Worm (Caenorhabditis elegans) whole organism, L2 larva: ENCODE data around the gene R11E3.2.

Source experiments
- C34F6.9 ChIP-seq: fragments of 150-350 bp; optimal IDR thresholded peaks from 2 replicates; lab custom pipeline; 2014; ENCODE audit warnings: missing biosample characterization, missing genetic modification characterization
- F13H6.1 ChIP-seq: sonication (generic microtip); optimal IDR thresholded peaks from 2 replicates; lab custom pipeline; 2016; ENCODE audit warnings: missing genetic modification characterization, missing compliant biosample characterization
- R02D3.7 ChIP-seq: fragments of 150-350 bp; optimal IDR thresholded peaks from 2 replicates; lab custom pipeline; 2014; ENCODE audit warnings: missing biosample characterization, missing genetic modification characterization
- Y55F3AM.14 ChIP-seq: fragments of 200-800 bp; sonication (Bioruptor generic); optimal IDR thresholded peaks from 2 replicates; lab custom pipeline; 2018; ENCODE audit warnings: mild to moderate bottlenecking, missing genetic modification characterization, missing compliant biosample characterization
- ZK546.5 ChIP-seq: sonication (generic microtip); optimal IDR thresholded peaks from 2 replicates; lab custom pipeline; 2017; ENCODE audit warnings: missing biosample characterization, missing genetic modification characterization
- alr-1 ChIP-seq: fragments of 150-350 bp; optimal IDR thresholded peaks from 2 replicates; lab custom pipeline; 2014; ENCODE audit warnings: missing biosample characterization, missing genetic modification characterization
- aly-2 ChIP-seq: fragments of 150-350 bp; optimal IDR thresholded peaks from 2 replicates; lab custom pipeline; 2014; ENCODE audit warnings: missing biosample characterization, missing genetic modification characterization
- ama-1 ChIP-seq: fragments of 150-350 bp; optimal IDR thresholded peaks from 2 replicates; lab custom pipeline; 2018; ENCODE audit warnings: inconsistent platforms
- blmp-1 ChIP-seq: sonication (generic microtip); optimal IDR thresholded peaks from 2 replicates; lab custom pipeline; 2017; ENCODE audit warnings: missing genetic modification characterization, mild to moderate bottlenecking, missing compliant biosample characterization, antibody characterized with exemption, moderate library complexity; ENCODE audit not compliant: insufficient read depth
- ceh-16 ChIP-seq: fragments of 150-350 bp; optimal IDR thresholded peaks from 2 replicates; lab custom pipeline; 2014; ENCODE audit warnings: missing biosample characterization, missing genetic modification characterization
- ceh-82 ChIP-seq: fragments of 150-350 bp; optimal IDR thresholded peaks from 2 replicates; lab custom pipeline; 2014; ENCODE audit warnings: missing biosample characterization, missing genetic modification characterization
- crh-2 ChIP-seq: sonication (generic microtip); optimal IDR thresholded peaks from 2 replicates; lab custom pipeline; 2017; ENCODE audit warnings: missing biosample characterization, missing genetic modification characterization
- dmd-4 ChIP-seq: sonication (generic microtip); optimal IDR thresholded peaks from 2 replicates; lab custom pipeline; 2017; ENCODE audit warnings: missing biosample characterization, missing genetic modification characterization
- egl-27 ChIP-seq: sonication (generic microtip); optimal IDR thresholded peaks from 3 replicates; lab custom pipeline; 2017; ENCODE audit warnings: missing biosample characterization, missing genetic modification reagents, missing genetic modification characterization
- elt-1 ChIP-seq: fragments of 150-350 bp; optimal IDR thresholded peaks from 2 replicates; lab custom pipeline; 2014; ENCODE audit warnings: missing biosample characterization, missing genetic modification characterization
- elt-3 ChIP-seq: sonication (generic microtip); optimal IDR thresholded peaks from 2 replicates; lab custom pipeline; 2017; ENCODE audit warnings: missing biosample characterization, missing genetic modification characterization
- fos-1 ChIP-seq: fragments of 150-350 bp; optimal IDR thresholded peaks from 2 replicates; lab custom pipeline; 2014; ENCODE audit warnings: missing biosample characterization, missing genetic modification characterization
- gmeb-1 ChIP-seq: fragments of 150-350 bp; optimal IDR thresholded peaks from 2 replicates; lab custom pipeline; 2014; ENCODE audit warnings: missing biosample characterization, missing genetic modification characterization
- lin-11 ChIP-seq: fragments of 150-350 bp; sonication (generic microtip); optimal IDR thresholded peaks from 2 replicates; lab custom pipeline; 2014; ENCODE audit warnings: missing biosample characterization, missing genetic modification characterization, inconsistent platforms, mixed read lengths
- lin-13 ChIP-seq: fragments of 150-350 bp; optimal IDR thresholded peaks from 2 replicates; lab custom pipeline; 2014; ENCODE audit warnings: missing biosample characterization, missing genetic modification reagents, missing genetic modification characterization
- lin-39 ChIP-seq: fragments of 150-350 bp; optimal IDR thresholded peaks from 2 replicates; lab custom pipeline; 2014; ENCODE audit warnings: missing biosample characterization, missing genetic modification reagents, missing genetic modification characterization
- lsy-2 ChIP-seq, 2 experiments: fragments of 150-350 bp in 1 of 2; sonication (generic microtip) in 1 of 2; optimal IDR thresholded peaks; 2 replicates each; lab custom pipeline; 2014 to 2017; ENCODE audit warnings: missing biosample characterization in 2 of 2, missing genetic modification characterization in 2 of 2
- mab-5 ChIP-seq: fragments of 150-350 bp; optimal IDR thresholded peaks from 2 replicates; lab custom pipeline; 2014; ENCODE audit warnings: missing biosample characterization, missing genetic modification characterization
- mbf-1 ChIP-seq: sonication (generic microtip); optimal IDR thresholded peaks from 2 replicates; lab custom pipeline; 2017; ENCODE audit warnings: missing biosample characterization, missing genetic modification characterization
- nhr-10 ChIP-seq: sonication (generic microtip); optimal IDR thresholded peaks from 2 replicates; lab custom pipeline; 2017; ENCODE audit warnings: missing biosample characterization, missing genetic modification characterization
- nhr-12 ChIP-seq: fragments of 150-350 bp; optimal IDR thresholded peaks from 2 replicates; lab custom pipeline; 2014; ENCODE audit warnings: missing biosample characterization, missing genetic modification characterization
- nhr-129 ChIP-seq: fragments of 150-350 bp; optimal IDR thresholded peaks from 2 replicates; lab custom pipeline; 2014; ENCODE audit warnings: missing biosample characterization, missing genetic modification characterization
- nhr-21 ChIP-seq: fragments of 150-350 bp; optimal IDR thresholded peaks from 2 replicates; lab custom pipeline; 2014; ENCODE audit warnings: missing biosample characterization, missing genetic modification characterization
- nhr-23 ChIP-seq: fragments of 150-350 bp; optimal IDR thresholded peaks from 2 replicates; lab custom pipeline; 2014; ENCODE audit warnings: missing biosample characterization, missing genetic modification reagents, missing genetic modification characterization
- nhr-25 ChIP-seq: fragments of 150-350 bp; sonication (generic microtip); optimal IDR thresholded peaks from 3 replicates; lab custom pipeline; 2014; ENCODE audit warnings: missing biosample characterization, missing genetic modification characterization
- nhr-6 ChIP-seq: fragments of 150-350 bp; optimal IDR thresholded peaks from 2 replicates; lab custom pipeline; 2014; ENCODE audit warnings: missing biosample characterization, missing genetic modification characterization
- nhr-77 ChIP-seq: fragments of 150-350 bp; optimal IDR thresholded peaks from 2 replicates; lab custom pipeline; 2014; ENCODE audit warnings: missing biosample characterization, missing genetic modification characterization
- peb-1 ChIP-seq: fragments of 150-350 bp; optimal IDR thresholded peaks from 2 replicates; lab custom pipeline; 2014; ENCODE audit warnings: missing biosample characterization, missing genetic modification characterization
- sem-4 ChIP-seq: fragments of 150-350 bp; optimal IDR thresholded peaks from 2 replicates; lab custom pipeline; 2014; ENCODE audit warnings: missing biosample characterization, missing genetic modification reagents, missing genetic modification characterization
- skn-1 ChIP-seq: sonication (generic microtip); optimal IDR thresholded peaks from 2 replicates; lab custom pipeline; 2017; ENCODE audit warnings: missing biosample characterization, missing genetic modification characterization
- sma-3 ChIP-seq: sonication (generic microtip); optimal IDR thresholded peaks from 2 replicates; lab custom pipeline; 2016; ENCODE audit warnings: missing genetic modification reagents, missing genetic modification characterization, missing compliant biosample characterization
- sma-9 ChIP-seq, 2 experiments: fragments of 150-350 bp in 1 of 2; sonication (generic microtip) in 1 of 2; optimal IDR thresholded peaks; 2 replicates each; lab custom pipeline; 2014 to 2016; ENCODE audit warnings: missing genetic modification characterization in 2 of 2, mild to moderate bottlenecking in 1 of 2, missing biosample characterization in 1 of 2, missing compliant biosample characterization in 1 of 2, missing genetic modification reagents in 1 of 2, moderate library complexity in 1 of 2
- unc-39 ChIP-seq: fragments of 150-350 bp; optimal IDR thresholded peaks from 2 replicates; lab custom pipeline; 2014; ENCODE audit warnings: missing biosample characterization, missing genetic modification characterization
- unc-55 ChIP-seq: fragments of 150-350 bp; sonication (generic microtip); optimal IDR thresholded peaks from 3 replicates; lab custom pipeline; 2014; ENCODE audit warnings: missing biosample characterization, missing genetic modification reagents, missing genetic modification characterization
- zag-1 ChIP-seq: fragments of 150-350 bp; optimal IDR thresholded peaks from 2 replicates; lab custom pipeline; 2014; ENCODE audit warnings: missing biosample characterization, missing genetic modification characterization
- ztf-1 ChIP-seq: fragments of 200-800 bp; sonication (Bioruptor generic); conservative IDR thresholded peaks from 2 replicates; pipeline ENCODE4 v1.3.6; 2022; ENCODE audit warnings: missing genetic modification characterization, missing compliant biosample characterization
- ztf-11 ChIP-seq: sonication (generic microtip); optimal IDR thresholded peaks from 2 replicates; lab custom pipeline; 2017; ENCODE audit warnings: missing biosample characterization, missing genetic modification characterization
- ztf-4 ChIP-seq: fragments of 150-350 bp; optimal IDR thresholded peaks from 2 replicates; lab custom pipeline; 2014; ENCODE audit warnings: missing biosample characterization, missing genetic modification characterization

Gene R11E3.2

ce11 chrIV:4807219-4807618 lies 35.3 kb downstream of the R11E3.2 start, which contains the start of gene H06H21.11:
H06H21.11 (minus strand) TSS chrIV:4807319.
- TF ChIP-seq fos-1 (tag; lab: Kevin White, UChicago), result no peak
- TF ChIP-seq sem-4, result no peak
- no peak for TF ChIP-seq elt-3
- no peak for TF ChIP-seq ztf-4 (tag; lab: Kevin White, UChicago)
- no peak for TF ChIP-seq egl-27 (tag; lab: Kevin White, UChicago)
- no peak for TF ChIP-seq mab-5
- TF ChIP-seq ztf-1, result no peak
- no peak for TF ChIP-seq sma-3 (GFP tag; lab: Kevin White, UChicago)
- no peak for TF ChIP-seq mbf-1 (tag; lab: Kevin White, UChicago)
- no peak for TF ChIP-seq elt-1 (tag; lab: Kevin White, UChicago)
- no peak for TF ChIP-seq nhr-23 (tag; lab: Kevin White, UChicago)
- no peak for TF ChIP-seq zag-1
- no peak for TF ChIP-seq lsy-2 (tag; optimal IDR thresholded peaks at IDR 0.05; lab: Kevin White, UChicago)
- TF ChIP-seq nhr-12, result no peak
- TF ChIP-seq ztf-11, result no peak
- no peak for TF ChIP-seq ama-1 (lab: Kevin White, UChicago)
- TF ChIP-seq alr-1 (tag; lab: Kevin White, UChicago), result no peak
- TF ChIP-seq nhr-21 (tag; lab: Kevin White, UChicago), result no peak
- no peak for TF ChIP-seq ceh-82 (tag; lab: Kevin White, UChicago)

ce11 chrIV:4809397-4809796 lies 37.5 kb downstream of the R11E3.2 start, which contains the start of gene ubxn-6:
ubxn-6 (minus strand) TSS chrIV:4809497.
- TF ChIP-seq ztf-11 (no peak), C34F6.9 (tag; lab: Kevin White, UChicago) (no peak), F13H6.1 (tag; lab: Kevin White, UChicago) (no peak), ZK546.5 (tag; lab: Kevin White, UChicago) (no peak)

ce11 chrIV:4809813-4810212 lies 37.9 kb downstream of the R11E3.2 start, which contains the start of gene H06H21.37:
H06H21.37 (minus strand) TSS chrIV:4809974.
- TF ChIP-seq Y55F3AM.14 (GFP tag; lab: Kevin White, UChicago), result no peak
- no peak for TF ChIP-seq nhr-6
- no peak for TF ChIP-seq skn-1
- no peak for TF ChIP-seq nhr-25 (tag; lab: Kevin White, UChicago)
- TF ChIP-seq dmd-4 (tag; lab: Kevin White, UChicago), result no peak
- TF ChIP-seq aly-2 (tag; lab: Kevin White, UChicago), result no peak
- TF ChIP-seq zag-1, result no peak
- TF ChIP-seq R02D3.7, result no peak
- no peak for TF ChIP-seq peb-1 (tag; lab: Kevin White, UChicago)
- no peak for TF ChIP-seq lin-13
- TF ChIP-seq ztf-11, result no peak
- no peak for TF ChIP-seq gmeb-1 (tag; lab: Kevin White, UChicago)
- no peak for TF ChIP-seq nhr-12
- no peak for TF ChIP-seq mab-5

- TF ChIP-seq ztf-4 (tag; lab: Kevin White, UChicago) (no peak), fos-1 (tag; lab: Kevin White, UChicago) (peak; percentile 33), R02D3.7 (no peak), ceh-16 (tag; lab: Kevin White, UChicago) (peak; percentile 16), F13H6.1 (tag; lab: Kevin White, UChicago) (peak; percentile 21), ceh-82 (tag; lab: Kevin White, UChicago) (no peak), nhr-12 (no peak), crh-2 (peak; percentile 31), aly-2 (tag; lab: Kevin White, UChicago) (no peak), nhr-21 (tag; lab: Kevin White, UChicago) (no peak), egl-27 (tag; lab: Kevin White, UChicago) (no peak), lin-11 (tag; lab: Kevin White, UChicago) (peak; percentile 51), nhr-77 (tag; lab: Kevin White, UChicago) (no peak), nhr-23 (tag; lab: Kevin White, UChicago) (no peak), mab-5 (no peak), elt-1 (tag; lab: Kevin White, UChicago) (no peak), lsy-2 (tag; optimal IDR thresholded peaks at IDR 0.05; lab: Kevin White, UChicago) (peak in 1 of 2 experiments; percentile 80), ztf-11 (no peak), unc-39 (tag; lab: Kevin White, UChicago) (no peak), nhr-10 (tag; lab: Kevin White, UChicago) (no peak), C34F6.9 (tag; lab: Kevin White, UChicago) (peak; percentile 76), nhr-129 (tag; lab: Kevin White, UChicago) (peak; percentile 41), lin-39 (tag; lab: Kevin White, UChicago) (no peak), alr-1 (tag; lab: Kevin White, UChicago) (no peak), zag-1 (no peak), unc-55 (GFP tag; lab: Kevin White, UChicago) (peak; percentile 79), ZK546.5 (tag; lab: Kevin White, UChicago) (no peak), sma-3 (GFP tag; lab: Kevin White, UChicago) (peak; percentile 44), nhr-6 (no peak), elt-3 (no peak), lin-13 (peak; percentile 58), gmeb-1 (tag; lab: Kevin White, UChicago) (peak; percentile 53), peb-1 (tag; lab: Kevin White, UChicago) (no peak), ama-1 (lab: Kevin White, UChicago) (no peak), skn-1 (no peak), blmp-1 (peak; percentile 19), sma-9 (GFP tag; optimal IDR thresholded peaks at IDR 0.05; lab: Kevin White, UChicago) (peak; percentile 11), sma-9 (tag; optimal IDR thresholded peaks at IDR 0.05; lab: Kevin White, UChicago) (no peak)
Observed at ce11 chrIV:4810377-4810984, 38.6 kb downstream of the R11E3.2 start, which contains the start of gene eif-1.A. eif-1.A (plus strand) TSS chrIV:4810934.
